Fruit fly (Drosophila melanogaster): ENCODE data around the gene RhoGEF3.

The RhoGEF3 gene

DNA sequence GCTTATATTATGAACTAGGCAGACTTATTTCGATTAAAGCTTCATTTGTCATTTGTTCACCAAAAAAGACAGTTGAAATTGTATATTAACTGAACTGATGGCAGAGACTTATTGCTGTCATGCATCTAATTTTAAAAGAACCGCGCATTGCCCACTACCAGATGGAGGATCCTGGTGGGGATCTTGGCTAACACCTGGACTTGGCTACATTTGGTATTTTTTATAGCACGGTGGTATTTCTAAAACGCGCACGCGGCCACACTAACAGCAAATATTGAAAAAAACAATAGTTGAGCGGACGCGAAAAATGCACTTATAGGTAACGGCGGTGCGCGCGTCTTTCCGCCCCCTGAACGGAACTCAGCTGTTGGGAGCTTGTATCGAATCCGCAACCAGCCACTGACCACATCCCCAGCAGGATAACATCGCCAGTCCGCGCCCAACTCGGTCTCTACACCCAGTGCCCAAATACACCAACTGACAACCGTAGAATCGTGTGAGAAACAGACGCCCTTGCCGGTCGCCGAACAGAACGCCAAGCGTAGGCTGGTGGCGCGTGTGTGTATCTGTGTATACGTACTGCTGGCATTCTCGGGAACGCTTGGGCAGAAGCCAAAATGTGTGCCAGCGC is 15.0 kb downstream of the RhoGEF3 start (continued):
- TF ChIP-seq CG8281 (tag; optimal IDR thresholded peaks at IDR 0.05) (peak; percentile 8), twi (tag; optimal IDR thresholded peaks at IDR 0.05) (peak; percentile 52), Pdp1 (GFP tag; optimal IDR thresholded peaks at IDR 0.05) (peak in 1 of 2 experiments; percentile 86), vvl (GFP tag; IDR thresholded peaks at IDR 0.05) (peak; percentile 54), CG7556 (GFP tag; optimal IDR thresholded peaks at IDR 0.05) (peak; percentile 12), CG12659 (GFP tag; optimal IDR thresholded peaks at IDR 0.05) (peak; percentile 84), CG17802 (tag; optimal IDR thresholded peaks at IDR 0.05) (peak; percentile 2)

DNA sequence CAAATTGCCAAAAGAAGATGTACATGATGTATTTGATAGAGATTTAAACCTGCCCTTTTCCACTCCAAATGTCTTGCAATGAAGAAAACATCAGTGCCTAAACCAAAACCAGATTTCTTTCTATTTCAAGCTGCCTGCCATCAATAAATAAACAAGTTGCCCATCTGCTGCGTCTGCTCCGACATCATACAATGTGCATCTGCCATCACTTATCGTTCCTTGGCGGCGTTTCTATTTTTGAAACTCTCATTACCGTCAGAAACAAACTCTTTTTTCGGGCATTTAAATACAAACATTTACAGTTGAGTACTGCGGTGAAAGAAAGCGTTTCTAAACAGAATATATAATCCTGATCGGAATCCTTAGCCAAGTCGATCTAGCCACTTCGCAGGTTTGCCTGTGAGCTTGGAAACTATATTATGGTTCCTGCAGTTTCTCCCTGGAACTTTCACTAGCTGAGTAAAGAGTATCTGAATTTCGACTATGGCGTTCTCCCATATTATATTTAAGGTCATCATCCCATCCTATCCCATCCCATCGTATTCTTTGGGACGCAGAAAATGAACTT is 17.7 kb downstream of the RhoGEF3 start:
- TF ChIP-seq CG12071 (GFP tag; optimal IDR thresholded peaks at IDR 0.05) (no peak), CG12219 (GFP tag; optimal IDR thresholded peaks at IDR 0.05) (peak; percentile 23), NC2β (GFP tag; optimal IDR thresholded peaks at IDR 0.05) (no peak), Asciz (GFP tag; optimal IDR thresholded peaks at IDR 0.05) (peak; percentile 18), CG9437 (GFP tag; optimal IDR thresholded peaks at IDR 0.05) (no peak), nmo (GFP tag; optimal IDR thresholded peaks at IDR 0.05) (peak; percentile 71), pzg (GFP tag; optimal IDR thresholded peaks at IDR 0.05) (no peak), HHEX (GFP tag; optimal IDR thresholded peaks at IDR 0.05) (no peak), nerfin-1 (tag; optimal IDR thresholded peaks at IDR 0.05) (peak; percentile 13), Ptx1 (GFP tag; IDR thresholded peaks at IDR 0.05) (no peak), CG2875 (GFP tag; optimal IDR thresholded peaks at IDR 0.05) (peak; percentile 31), NC2α (GFP tag; optimal IDR thresholded peaks at IDR 0.05) (no peak), CkIIα-i1 (GFP tag; IDR thresholded peaks at IDR 0.05) (no peak), seq (GFP tag; IDR thresholded peaks at IDR 0.05) (no peak), CG31365 (tag; optimal IDR thresholded peaks at IDR 0.05) (no peak), CG10274 (GFP tag; optimal IDR thresholded peaks at IDR 0.05) (peak; percentile 49), ind (GFP tag; optimal IDR thresholded peaks at IDR 0.05) (no peak), CG33557 (GFP tag; optimal IDR thresholded peaks at IDR 0.05) (peak; percentile 37), CG10979 (tag; optimal IDR thresholded peaks at IDR 0.05) (peak; percentile 75), CG2712 (tag; optimal IDR thresholded peaks at IDR 0.05) (peak; percentile 72), CG14014 (GFP tag; IDR thresholded peaks at IDR 0.05) (no peak), h (optimal IDR thresholded peaks at IDR 0.05) (no peak), ac (GFP tag; optimal IDR thresholded peaks at IDR 0.05) (peak; percentile 6), HLH3B (GFP tag; IDR thresholded peaks at IDR 0.05) (no peak), Adf1 (GFP tag; IDR thresholded peaks at IDR 0.05) (no peak), Atf-2 (GFP tag; optimal IDR thresholded peaks at IDR 0.05) (no peak), Xrp1 (GFP tag; IDR thresholded peaks at IDR 0.05) (peak; percentile 49; the same call in 1 of the 2 replicates), tio (GFP tag; optimal IDR thresholded peaks at IDR 0.05) (no peak), esg (GFP tag; conservative IDR thresholded peaks at IDR 0.05) (no peak), CG11504 (tag; optimal IDR thresholded peaks at IDR 0.05) (peak; percentile 40), CG1647 (GFP tag; optimal IDR thresholded peaks at IDR 0.05) (peak; percentile 19), bcd (GFP tag; optimal IDR thresholded peaks at IDR 0.05) (peak; percentile 2), exex (tag; optimal IDR thresholded peaks at IDR 0.05) (no peak), chif (GFP tag; optimal IDR thresholded peaks at IDR 0.05) (peak; percentile 32 to 54), CG10209 (GFP tag; optimal IDR thresholded peaks at IDR 0.05) (peak; percentile 23), CG16863 (GFP tag; optimal IDR thresholded peaks at IDR 0.05) (peak; percentile 31), shn (GFP tag; optimal IDR thresholded peaks at IDR 0.05) (no peak), otp (GFP tag; IDR thresholded peaks at IDR 0.05) (no peak), CG4282 (GFP tag; optimal IDR thresholded peaks at IDR 0.05) (no peak), PHDP (tag; optimal IDR thresholded peaks at IDR 0.05) (peak; percentile 15), CG2678 (tag; optimal IDR thresholded peaks at IDR 0.05) (peak; percentile 47)

All from whole organism, embryonic.